Worm (Caenorhabditis elegans): ENCODE data around the gene clec-118.

Gene clec-118

ce11 chrII:581983-582382, 30.3 kb downstream of the clec-118 start:
- peak; percentile 63; the same call in 1 of the 2 replicates for TF ChIP-seq dmd-8 (GFP tag; IDR thresholded peaks at IDR 0.05)
- no peak for TF ChIP-seq dpl-1 (GFP tag; optimal IDR thresholded peaks at IDR 0.05)
- no peak for TF ChIP-seq Y5F2A.4 (GFP tag; optimal IDR thresholded peaks at IDR 0.05)
- TF ChIP-seq attf-4 (tag; optimal IDR thresholded peaks at IDR 0.05) = no peak
- TF ChIP-seq set-16 (GFP tag; IDR thresholded peaks at IDR 0.05) = no peak
- TF ChIP-seq lin-38 (GFP tag; IDR thresholded peaks at IDR 0.05) = peak; percentile 41
- TF ChIP-seq pha-4 (GFP tag; IDR thresholded peaks at IDR 0.05) = no peak
- TF ChIP-seq pha-4 (tag; optimal IDR thresholded peaks at IDR 0.05) = no peak
- TF ChIP-seq hif-1 (tag; optimal IDR thresholded peaks at IDR 0.05) = no peak
- TF ChIP-seq zip-2 (tag; optimal IDR thresholded peaks at IDR 0.05) = no peak
- no peak for TF ChIP-seq dve-1 (tag; optimal IDR thresholded peaks at IDR 0.05; ENCODE audit: insufficient read depth)
- TF ChIP-seq egl-27 (tag; optimal IDR thresholded peaks at IDR 0.05) = no peak
- TF ChIP-seq ama-1 (optimal IDR thresholded peaks at IDR 0.05) = no peak
- TF ChIP-seq lsy-2 (tag; optimal IDR thresholded peaks at IDR 0.05) = no peak
- TF ChIP-seq duxl-1 (tag; optimal IDR thresholded peaks at IDR 0.05; ENCODE audit: poor library complexity) = peak; percentile 24
- no peak for TF ChIP-seq daf-8 (GFP tag; IDR thresholded peaks at IDR 0.05)
- no peak for TF ChIP-seq hlh-11 (tag; optimal IDR thresholded peaks at IDR 0.05)
- no peak for TF ChIP-seq F26F4.8 (GFP tag; conservative IDR thresholded peaks at IDR 0.05)
- TF ChIP-seq unc-62 (GFP tag; optimal IDR thresholded peaks at IDR 0.05 in 1 of 2) = no peak
- TF ChIP-seq unc-62 (tag; optimal IDR thresholded peaks at IDR 0.05) = no peak
- TF ChIP-seq nhr-237 (tag; optimal IDR thresholded peaks at IDR 0.05) = no peak
- TF ChIP-seq snpc-1.2 (GFP tag; IDR thresholded peaks at IDR 0.05) = 0 out of 2 replicates have a peak, but pooled peaks have one; percentile 39
- TF ChIP-seq F49E8.2 (tag; optimal IDR thresholded peaks at IDR 0.05; ENCODE audit: borderline replicate concordance) = peak; percentile 46
- no peak for TF ChIP-seq ceh-44 (GFP tag; IDR thresholded peaks at IDR 0.05)
- TF ChIP-seq Y48G9A.11 (GFP tag; IDR thresholded peaks at IDR 0.05) = no peak
- no peak for TF ChIP-seq snpc-4 (tag; optimal IDR thresholded peaks at IDR 0.05)
- TF ChIP-seq pqm-1 (tag; optimal IDR thresholded peaks at IDR 0.05) = no peak
- no peak for TF ChIP-seq zag-1 (tag; optimal IDR thresholded peaks at IDR 0.05)
- TF ChIP-seq skn-1 (tag; optimal IDR thresholded peaks at IDR 0.05) = no peak
- TF ChIP-seq ceh-32 (tag; optimal IDR thresholded peaks at IDR 0.05; ENCODE audit: poor library complexity) = no peak
- no peak for TF ChIP-seq lim-7 (GFP tag; IDR thresholded peaks at IDR 0.05)
- TF ChIP-seq dmd-9 (GFP tag; IDR thresholded peaks at IDR 0.05) = no peak
- TF ChIP-seq spr-3 (GFP tag; optimal IDR thresholded peaks at IDR 0.05) = no peak
- no peak for TF ChIP-seq daf-19 (GFP tag; conservative IDR thresholded peaks at IDR 0.05)

- TF ChIP-seq tag-97 (GFP tag; IDR thresholded peaks at IDR 0.05) = no peak
- no peak for TF ChIP-seq sdz-12 (GFP tag; optimal IDR thresholded peaks at IDR 0.05)
- no peak for TF ChIP-seq tra-1 (GFP tag; IDR thresholded peaks at IDR 0.05)
- TF ChIP-seq lin-38 (GFP tag; IDR thresholded peaks at IDR 0.05) = peak; percentile 60
- TF ChIP-seq dpl-1 (GFP tag; optimal IDR thresholded peaks at IDR 0.05) = peak; percentile 8
- peak; percentile 43; the same call in 1 of the 2 replicates for TF ChIP-seq Y48G9A.11 (GFP tag; IDR thresholded peaks at IDR 0.05)
- peak; percentile 51 for TF ChIP-seq mes-2 (tag; optimal IDR thresholded peaks at IDR 0.05; ENCODE audit: poor library complexity, severe bottlenecking)
Measured at ce11 chrII:580189-580643, 32.0 kb downstream of the clec-118 start, which contains the start of the genes cdc-37 and W08F4.3. TSS of gene cdc-37 (minus strand) at chrII:580593. TSS of gene W08F4.3 (plus strand) at chrII:580602.

DNA sequence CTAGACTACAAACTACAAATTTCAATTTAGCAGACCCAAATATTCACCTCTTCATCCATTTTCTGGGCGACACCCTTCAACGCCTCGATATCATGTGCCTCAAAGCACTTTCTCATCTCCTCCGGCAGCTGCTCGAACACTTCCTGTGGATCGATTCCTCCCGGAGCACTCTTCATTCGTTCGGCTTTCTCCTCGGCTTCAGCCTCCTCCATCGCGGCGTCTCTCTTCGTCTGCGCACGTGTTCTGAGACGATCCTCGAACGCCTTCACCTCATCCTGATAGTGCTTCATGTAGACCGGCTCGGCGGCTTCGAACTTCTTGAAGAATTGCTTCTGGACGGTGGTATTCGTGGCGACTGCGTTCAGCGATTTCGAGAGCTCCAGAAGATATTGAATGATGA, 33.5 kb downstream of the clec-118 start:
- no peak for TF ChIP-seq daf-19 (GFP tag; conservative IDR thresholded peaks at IDR 0.05)
- TF ChIP-seq set-16 (GFP tag; IDR thresholded peaks at IDR 0.05) = peak; percentile 77
- no peak for TF ChIP-seq ZK337.2 (GFP tag; IDR thresholded peaks at IDR 0.05)
- TF ChIP-seq dmd-8 (GFP tag; IDR thresholded peaks at IDR 0.05) = no peak
- TF ChIP-seq mxl-2 (GFP tag; conservative IDR thresholded peaks at IDR 0.05) = no peak
- TF ChIP-seq tag-97 (GFP tag; IDR thresholded peaks at IDR 0.05) = no peak
- TF ChIP-seq ceh-28 (tag; optimal IDR thresholded peaks at IDR 0.05) = no peak
- TF ChIP-seq vab-7 (GFP tag; IDR thresholded peaks at IDR 0.05) = no peak
- TF ChIP-seq aly-2 (tag; optimal IDR thresholded peaks at IDR 0.05) = no peak
- TF ChIP-seq nhr-102 (tag; optimal IDR thresholded peaks at IDR 0.05) = no peak
- no peak for TF ChIP-seq mes-2 (tag; optimal IDR thresholded peaks at IDR 0.05; ENCODE audit: poor library complexity, severe bottlenecking)
- TF ChIP-seq pqm-1 (tag; optimal IDR thresholded peaks at IDR 0.05) = no peak
- 0 out of 2 replicates have a peak, but pooled peaks have one; percentile 2 for TF ChIP-seq lin-38 (GFP tag; IDR thresholded peaks at IDR 0.05)
- TF ChIP-seq dmd-9 (GFP tag; IDR thresholded peaks at IDR 0.05) = 0 out of 2 replicates have a peak, but pooled peaks have one; percentile 26
- no peak for TF ChIP-seq Y5F2A.4 (GFP tag; optimal IDR thresholded peaks at IDR 0.05)
- TF ChIP-seq Y75B8A.6 (GFP tag; IDR thresholded peaks at IDR 0.05) = no peak
- TF ChIP-seq cey-2 (tag; optimal IDR thresholded peaks at IDR 0.05; ENCODE audit: borderline replicate concordance, insufficient read depth) = no peak
- no peak for TF ChIP-seq lin-15B (tag; optimal IDR thresholded peaks at IDR 0.05)
- TF ChIP-seq spr-1 (tag; optimal IDR thresholded peaks at IDR 0.05) = no peak

Measured in whole organism, L4 larva.